Fruit fly (Drosophila melanogaster): ENCODE data around the gene CG4678.

DNA sequence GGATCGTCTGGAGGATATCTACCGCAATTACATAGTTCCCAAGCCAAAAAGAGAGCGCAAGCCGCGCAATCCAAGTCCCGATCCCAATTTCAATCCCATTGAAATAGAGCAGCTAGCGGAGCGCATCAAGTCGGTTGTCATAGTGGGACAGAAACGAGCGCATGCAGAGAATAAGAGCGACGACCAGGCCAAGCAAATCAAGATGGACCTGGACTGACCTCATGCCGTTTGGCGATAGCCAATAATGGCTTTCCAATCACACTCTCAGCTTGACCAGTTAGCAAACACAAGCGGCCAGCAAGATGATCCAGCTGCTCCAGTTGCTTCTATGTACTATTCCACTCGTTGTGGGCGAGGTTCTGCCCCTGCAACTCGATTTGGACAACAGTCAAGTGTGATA lies 44.3 kb upstream of the CG4678 start:
- TF ChIP-seq usp (GFP tag; optimal IDR thresholded peaks at IDR 0.05), result no peak
- TF ChIP-seq pan (optimal IDR thresholded peaks at IDR 0.05), result no peak

All from whole organism.